Worm (Caenorhabditis elegans) whole organism, late embryonic: ENCODE results near the gene Y43F8C.7.

ENCODE experiments used
- C38D4.7 ChIP-seq: fragments of 200-800 bp; sonication (Bioruptor generic); optimal IDR thresholded peaks from 2 replicates; lab custom pipeline; 2018; ENCODE audit warnings: mild to moderate bottlenecking, missing genetic modification characterization, moderate library complexity, missing compliant biosample characterization
- F13H6.1 ChIP-seq: sonication (generic microtip); optimal IDR thresholded peaks from 2 replicates; lab custom pipeline; 2016; ENCODE audit warnings: missing genetic modification characterization, missing compliant biosample characterization
- K09A11.1 ChIP-seq: sonication (generic microtip); optimal IDR thresholded peaks from 2 replicates; lab custom pipeline; 2017; ENCODE audit warnings: antibody characterized with exemption, mild to moderate bottlenecking, missing genetic modification characterization, missing compliant biosample characterization; ENCODE audit not compliant: insufficient read depth
- T23F11.4 ChIP-seq: fragments of 200-800 bp; sonication (Bioruptor generic); optimal IDR thresholded peaks from 2 replicates; lab custom pipeline; 2018; ENCODE audit warnings: mild to moderate bottlenecking, missing genetic modification characterization, missing compliant biosample characterization
- ahr-1 ChIP-seq: sonication (generic microtip); optimal IDR thresholded peaks from 2 replicates; lab custom pipeline; 2016; ENCODE audit warnings: missing genetic modification characterization, missing compliant biosample characterization
- ceh-14 ChIP-seq: sonication (generic microtip); optimal IDR thresholded peaks from 2 replicates; lab custom pipeline; 2016; ENCODE audit warnings: missing genotype, missing genetic modification characterization, missing compliant biosample characterization
- ceh-18 ChIP-seq: sonication (generic microtip); optimal IDR thresholded peaks from 2 replicates; lab custom pipeline; 2016; ENCODE audit warnings: missing genetic modification characterization, missing compliant biosample characterization
- ceh-19 ChIP-seq: fragments of 200-800 bp; sonication (Bioruptor generic); optimal IDR thresholded peaks from 2 replicates; lab custom pipeline; 2018; ENCODE audit warnings: mild to moderate bottlenecking, missing genetic modification characterization, missing compliant biosample characterization
- ceh-22 ChIP-seq: sonication (generic microtip); optimal IDR thresholded peaks from 2 replicates; lab custom pipeline; 2017; ENCODE audit warnings: missing biosample characterization, missing genetic modification characterization
- ceh-30 ChIP-seq: fragments of 150-350 bp; optimal IDR thresholded peaks from 2 replicates; lab custom pipeline; 2014; ENCODE audit warnings: missing biosample characterization, missing genetic modification characterization
- ceh-34 ChIP-seq: sonication (generic microtip); optimal IDR thresholded peaks from 2 replicates; lab custom pipeline; 2016; ENCODE audit warnings: mild to moderate bottlenecking, missing genetic modification characterization, missing compliant biosample characterization
- ceh-48 ChIP-seq: sonication (generic microtip); optimal IDR thresholded peaks from 2 replicates; lab custom pipeline; 2016; ENCODE audit warnings: missing genetic modification characterization, inconsistent platforms, missing compliant biosample characterization
- ceh-6 ChIP-seq: fragments of 200-800 bp; sonication (Bioruptor generic); optimal IDR thresholded peaks from 2 replicates; lab custom pipeline; 2018; ENCODE audit warnings: mild to moderate bottlenecking, missing genetic modification characterization, missing compliant biosample characterization
- ceh-9 ChIP-seq: sonication (generic microtip); optimal IDR thresholded peaks from 2 replicates; lab custom pipeline; 2016; ENCODE audit warnings: mild to moderate bottlenecking, missing genetic modification characterization, inconsistent platforms, missing compliant biosample characterization
- che-1 ChIP-seq: sonication (generic microtip); optimal IDR thresholded peaks from 2 replicates; lab custom pipeline; 2016; ENCODE audit warnings: mild to moderate bottlenecking, missing genetic modification characterization, missing compliant biosample characterization
- dve-1 ChIP-seq: sonication (generic microtip); optimal IDR thresholded peaks from 2 replicates; lab custom pipeline; 2017; ENCODE audit warnings: antibody characterized with exemption, mild to moderate bottlenecking, missing genetic modification characterization, missing compliant biosample characterization
- ets-4 ChIP-seq: sonication (generic microtip); optimal IDR thresholded peaks from 2 replicates; lab custom pipeline; 2016; ENCODE audit warnings: missing genetic modification characterization, missing compliant biosample characterization
- fkh-6 ChIP-seq: sonication (generic microtip); optimal IDR thresholded peaks from 2 replicates; lab custom pipeline; 2016; ENCODE audit warnings: missing genetic modification characterization, missing compliant biosample characterization
- hlh-13 ChIP-seq: fragments of 200-800 bp; sonication (Bioruptor generic); optimal IDR thresholded peaks from 2 replicates; lab custom pipeline; 2018; ENCODE audit warnings: mild to moderate bottlenecking, missing genetic modification characterization, missing compliant biosample characterization
- hlh-15 ChIP-seq: sonication (generic microtip); optimal IDR thresholded peaks from 2 replicates; lab custom pipeline; 2016; ENCODE audit warnings: missing genetic modification characterization, missing compliant biosample characterization
- hlh-6 ChIP-seq: sonication (generic microtip); optimal IDR thresholded peaks from 2 replicates; lab custom pipeline; 2016; ENCODE audit warnings: missing genotype, missing genetic modification characterization, missing compliant biosample characterization
- hlh-8 ChIP-seq: sonication (generic microtip); optimal IDR thresholded peaks from 2 replicates; lab custom pipeline; 2016; ENCODE audit warnings: missing genotype, missing genetic modification characterization, missing compliant biosample characterization
- lim-6 ChIP-seq: sonication (generic microtip); optimal IDR thresholded peaks from 2 replicates; lab custom pipeline; 2016; ENCODE audit warnings: missing genetic modification characterization, missing compliant biosample characterization
- lin-11 ChIP-seq: fragments of 200-800 bp; sonication (Bioruptor generic); optimal IDR thresholded peaks from 2 replicates; lab custom pipeline; 2018; ENCODE audit warnings: mild to moderate bottlenecking, missing genetic modification characterization, missing compliant biosample characterization
- madf-2 ChIP-seq: sonication (generic microtip); optimal IDR thresholded peaks from 2 replicates; lab custom pipeline; 2017; ENCODE audit warnings: missing genetic modification characterization, missing compliant biosample characterization
- nfya-1 ChIP-seq: sonication (generic microtip); optimal IDR thresholded peaks from 2 replicates; lab custom pipeline; 2017; ENCODE audit warnings: missing genetic modification characterization, mild to moderate bottlenecking, missing compliant biosample characterization, antibody characterized with exemption, moderate library complexity
- nhr-11 ChIP-seq: fragments of 150-350 bp; optimal IDR thresholded peaks from 2 replicates; lab custom pipeline; 2014; ENCODE audit warnings: missing biosample characterization, missing genetic modification characterization
- pha-4 ChIP-seq: fragments of 150-350 bp; optimal IDR thresholded peaks from 2 replicates; lab custom pipeline; 2018; ENCODE audit warnings: missing biosample characterization, missing genetic modification reagents, missing genetic modification characterization
- pqm-1 ChIP-seq: sonication (generic microtip); optimal IDR thresholded peaks from 2 replicates; lab custom pipeline; 2016; ENCODE audit warnings: missing genetic modification characterization, missing compliant biosample characterization
- pros-1 ChIP-seq: fragments of 150-350 bp; optimal IDR thresholded peaks from 2 replicates; lab custom pipeline; 2014; ENCODE audit warnings: missing biosample characterization, missing genetic modification reagents, missing genetic modification characterization
- rnt-1 ChIP-seq: sonication (generic microtip); optimal IDR thresholded peaks from 2 replicates; lab custom pipeline; 2016; ENCODE audit warnings: missing genetic modification characterization, missing compliant biosample characterization
- sox-2 ChIP-seq: fragments of 200-800 bp; sonication (Bioruptor generic); IDR thresholded peaks from 2 replicates; pipeline ENCODE4 v1.3.6; 2022; ENCODE audit warnings: missing genetic modification reagents, missing genetic modification characterization, missing compliant biosample characterization
- sox-4 ChIP-seq: sonication (generic microtip); optimal IDR thresholded peaks from 2 replicates; lab custom pipeline; 2017; ENCODE audit warnings: mild to moderate bottlenecking, missing genetic modification characterization, inconsistent platforms, missing compliant biosample characterization
- syd-9 ChIP-seq: sonication (generic microtip); optimal IDR thresholded peaks from 2 replicates; lab custom pipeline; 2016; ENCODE audit warnings: mild to moderate bottlenecking, missing genetic modification characterization, moderate library complexity, missing compliant biosample characterization
- tbx-2 ChIP-seq: sonication (generic microtip); optimal IDR thresholded peaks from 2 replicates; lab custom pipeline; 2016; ENCODE audit warnings: missing genetic modification characterization, missing compliant biosample characterization
- tbx-7 ChIP-seq: sonication (generic microtip); optimal IDR thresholded peaks from 2 replicates; lab custom pipeline; 2016; ENCODE audit warnings: missing genotype, missing genetic modification characterization, missing compliant biosample characterization
- unc-86 ChIP-seq: sonication (generic microtip); optimal IDR thresholded peaks from 2 replicates; lab custom pipeline; 2016; ENCODE audit warnings: missing genetic modification characterization, missing compliant biosample characterization

Gene Y43F8C.7

ce11 chrV:19643015-19643414 is 815 bp downstream of the Y43F8C.7 start (continued):
- TF ChIP-seq ceh-18 (tag; lab: Kevin White, UChicago) (peak; percentile 98), F13H6.1 (tag; lab: Kevin White, UChicago) (peak; percentile 95), che-1 (tag; lab: Kevin White, UChicago) (peak; percentile 97), ceh-6 (GFP tag; lab: Kevin White, UChicago) (peak; percentile 98), pqm-1 (peak; percentile 96), tbx-7 (tag; lab: Kevin White, UChicago) (peak; percentile 83), ceh-9 (tag; lab: Kevin White, UChicago) (peak; percentile 94), ceh-48 (tag; lab: Kevin White, UChicago) (peak; percentile 96), hlh-15 (peak; percentile 94), pha-4 (tag; lab: Kevin White, UChicago) (no peak), ceh-19 (peak; percentile 98), tbx-2 (peak; percentile 99), ceh-30 (peak; percentile 96), ahr-1 (tag; lab: Kevin White, UChicago) (peak; percentile 93), pros-1 (tag; lab: Kevin White, UChicago) (peak; percentile 21), sox-4 (peak; percentile 98), lin-11 (peak; percentile 95), C38D4.7 (GFP tag; lab: Kevin White, UChicago) (peak; percentile 96), madf-2 (tag; lab: Kevin White, UChicago) (peak; percentile 97), hlh-6 (tag; lab: Kevin White, UChicago) (peak; percentile 99), hlh-8 (tag; lab: Kevin White, UChicago) (peak; percentile 94), sox-2 (GFP tag; lab: Robert Waterston, UW) (peak; percentile 96), ceh-22 (tag; lab: Kevin White, UChicago) (peak; percentile 89), lim-6 (peak; percentile 93), syd-9 (tag; lab: Kevin White, UChicago) (peak; percentile 99), dve-1 (tag; lab: Kevin White, UChicago) (peak; percentile 97), ceh-14 (tag; lab: Kevin White, UChicago) (peak; percentile 97), rnt-1 (peak; percentile 98), unc-86 (tag; lab: Kevin White, UChicago) (peak; percentile 98), ceh-34 (tag; lab: Kevin White, UChicago) (peak; percentile 98), fkh-6 (tag; lab: Kevin White, UChicago) (peak; percentile 96), ets-4 (tag; lab: Kevin White, UChicago) (peak; percentile 88)

- TF ChIP-seq ahr-1 (tag; lab: Kevin White, UChicago): no peak
- no peak for TF ChIP-seq tbx-7 (tag; lab: Kevin White, UChicago)
- TF ChIP-seq unc-86 (tag; lab: Kevin White, UChicago): no peak
- no peak for TF ChIP-seq T23F11.4 (GFP tag; lab: Kevin White, UChicago)
- no peak for TF ChIP-seq hlh-6 (tag; lab: Kevin White, UChicago)
- TF ChIP-seq nfya-1 (tag; lab: Kevin White, UChicago): no peak
- no peak for TF ChIP-seq hlh-8 (tag; lab: Kevin White, UChicago)
- no peak for TF ChIP-seq dve-1 (tag; lab: Kevin White, UChicago)
- TF ChIP-seq sox-4: no peak
- TF ChIP-seq, all 69 proteins: peak for 0
These were observed 3.0 kb downstream of the Y43F8C.7 start, which contains the start of gene Y43F8C.6 for ce11 chrV:19640808-19641207. Y43F8C.6 (minus strand) TSS chrV:19640908.

- TF ChIP-seq pros-1 (tag; lab: Kevin White, UChicago) (no peak), C38D4.7 (GFP tag; lab: Kevin White, UChicago) (no peak), rnt-1 (no peak), ceh-48 (tag; lab: Kevin White, UChicago) (no peak), nhr-11 (tag; lab: Kevin White, UChicago) (no peak), hlh-13 (GFP tag; lab: Kevin White, UChicago) (no peak), K09A11.1 (no peak), pha-4 (tag; lab: Kevin White, UChicago) (no peak)
These were observed 5.9 kb downstream of the Y43F8C.7 start for ce11 chrV:19637890-19638289.
